Worm (Caenorhabditis elegans): ENCODE measurements around the gene Y57G11C.52.

The Y57G11C.52 gene

ce11 chrIV:14879184-14879583 lies 25.4 kb downstream of the Y57G11C.52 start, which contains the start of gene eps-8:
eps-8 (plus strand) TSS chrIV:14879484.
- TF ChIP-seq zip-8 (tag; optimal IDR thresholded peaks at IDR 0.05) (no peak), nhr-76 (tag; optimal IDR thresholded peaks at IDR 0.05) (no peak)

- TF ChIP-seq cnd-1 (tag; optimal IDR thresholded peaks at IDR 0.05) (no peak), nhr-12 (tag; optimal IDR thresholded peaks at IDR 0.05) (no peak), mep-1 (tag; optimal IDR thresholded peaks at IDR 0.05) (no peak), flh-1 (GFP tag; optimal IDR thresholded peaks at IDR 0.05) (no peak)
Measured at ce11 chrIV:14883812-14884211, 30.0 kb downstream of the Y57G11C.52 start.

- TF ChIP-seq zip-8 (tag; optimal IDR thresholded peaks at IDR 0.05) (no peak), blmp-1 (tag; optimal IDR thresholded peaks at IDR 0.05) (no peak), unc-39 (tag; optimal IDR thresholded peaks at IDR 0.05) (no peak), mls-2 (tag; optimal IDR thresholded peaks at IDR 0.05) (no peak), ceh-83 (GFP tag; optimal IDR thresholded peaks at IDR 0.05) (no peak), nhr-12 (tag; optimal IDR thresholded peaks at IDR 0.05) (no peak), unc-120 (tag; optimal IDR thresholded peaks at IDR 0.05; ENCODE audit: poor library complexity, severe bottlenecking) (no peak), lin-13 (tag; optimal IDR thresholded peaks at IDR 0.05) (no peak), flh-1 (GFP tag; optimal IDR thresholded peaks at IDR 0.05) (no peak), cnd-1 (tag; optimal IDR thresholded peaks at IDR 0.05) (no peak), bed-3 (GFP tag; optimal IDR thresholded peaks at IDR 0.05) (no peak), ztf-11 (tag; optimal IDR thresholded peaks at IDR 0.05) (no peak), M03D4.4 (tag; optimal IDR thresholded peaks at IDR 0.05) (no peak), ham-2 (GFP tag; optimal IDR thresholded peaks at IDR 0.05) (no peak), lsy-2 (tag; optimal IDR thresholded peaks at IDR 0.05) (no peak), nhr-76 (tag; optimal IDR thresholded peaks at IDR 0.05) (no peak), snpc-4 (tag; optimal IDR thresholded peaks at IDR 0.05) (no peak), lin-32 (GFP tag; optimal IDR thresholded peaks at IDR 0.05) (no peak)
Measured at ce11 chrIV:14885584-14885983, 31.8 kb downstream of the Y57G11C.52 start.

- TF ChIP-seq ztf-11 (tag; optimal IDR thresholded peaks at IDR 0.05), result no peak
- TF ChIP-seq sptf-1 (tag; optimal IDR thresholded peaks at IDR 0.05), result no peak
- no peak for TF ChIP-seq drap-1 (GFP tag; optimal IDR thresholded peaks at IDR 0.05)
- TF ChIP-seq mab-5 (tag; optimal IDR thresholded peaks at IDR 0.05), result no peak
- TF ChIP-seq blmp-1 (tag; optimal IDR thresholded peaks at IDR 0.05), result no peak
- no peak for TF ChIP-seq unc-39 (tag; optimal IDR thresholded peaks at IDR 0.05)
Measured at ce11 chrIV:14888889-14889664, 35.3 kb downstream of the Y57G11C.52 start.

- TF ChIP-seq elt-1 (tag; optimal IDR thresholded peaks at IDR 0.05; ENCODE audit: borderline replicate concordance, insufficient read depth), result no peak
Measured at ce11 chrIV:14890914-14891313, 37.1 kb downstream of the Y57G11C.52 start.

ce11 chrIV:14891996-14892395 lies 38.2 kb downstream of the Y57G11C.52 start:
- TF ChIP-seq ztf-11 (tag; optimal IDR thresholded peaks at IDR 0.05), result no peak
- TF ChIP-seq mab-5 (tag; optimal IDR thresholded peaks at IDR 0.05), result no peak
- TF ChIP-seq unc-120 (tag; optimal IDR thresholded peaks at IDR 0.05; ENCODE audit: poor library complexity, severe bottlenecking), result no peak
- no peak for TF ChIP-seq nhr-76 (tag; optimal IDR thresholded peaks at IDR 0.05)
- no peak for TF ChIP-seq nhr-12 (tag; optimal IDR thresholded peaks at IDR 0.05)
- no peak for TF ChIP-seq lin-32 (GFP tag; optimal IDR thresholded peaks at IDR 0.05)

ce11 chrIV:14894339-14894738 lies 40.5 kb downstream of the Y57G11C.52 start:
- TF ChIP-seq bed-3 (GFP tag; optimal IDR thresholded peaks at IDR 0.05) (no peak), nhr-2 (tag; optimal IDR thresholded peaks at IDR 0.05) (no peak), ceh-43 (GFP tag; optimal IDR thresholded peaks at IDR 0.05) (no peak), elt-3 (tag; optimal IDR thresholded peaks at IDR 0.05) (no peak), flh-1 (GFP tag; optimal IDR thresholded peaks at IDR 0.05) (no peak), lin-32 (GFP tag; optimal IDR thresholded peaks at IDR 0.05) (no peak), nhr-12 (tag; optimal IDR thresholded peaks at IDR 0.05) (no peak), cnd-1 (tag; optimal IDR thresholded peaks at IDR 0.05) (no peak), tbx-8 (GFP tag; optimal IDR thresholded peaks at IDR 0.05) (no peak), M03D4.4 (tag; optimal IDR thresholded peaks at IDR 0.05) (no peak), nhr-76 (tag; optimal IDR thresholded peaks at IDR 0.05) (no peak), nhr-237 (tag; optimal IDR thresholded peaks at IDR 0.05) (no peak), unc-120 (tag; optimal IDR thresholded peaks at IDR 0.05; ENCODE audit: poor library complexity, severe bottlenecking) (no peak), nhr-28 (tag; optimal IDR thresholded peaks at IDR 0.05) (no peak), elt-1 (tag; optimal IDR thresholded peaks at IDR 0.05; ENCODE audit: borderline replicate concordance, insufficient read depth) (no peak)

All from whole organism, mixed stage, embryonic.